Worm (Caenorhabditis elegans) whole organism, mixed stage, embryonic: Measurements from ENCODE around the gene nhr-193.

ENCODE experiments used
- ces-1 ChIP-seq: fragments of 150-350 bp; optimal IDR thresholded peaks from 2 replicates; lab custom pipeline; 2014; ENCODE audit warnings: missing biosample characterization, missing genetic modification reagents, missing genetic modification characterization
- cnd-1 ChIP-seq: fragments of 200-800 bp; sonication (Bioruptor generic); optimal IDR thresholded peaks from 2 replicates; lab custom pipeline; 2018; ENCODE audit warnings: mild to moderate bottlenecking, missing genetic modification characterization, missing compliant biosample characterization
- nhr-2 ChIP-seq: fragments of 150-350 bp; optimal IDR thresholded peaks from 2 replicates; lab custom pipeline; 2014; ENCODE audit warnings: missing biosample characterization, missing genetic modification characterization
- nhr-237 ChIP-seq: fragments of 150-350 bp; optimal IDR thresholded peaks from 2 replicates; lab custom pipeline; 2014; ENCODE audit warnings: missing biosample characterization, missing genetic modification characterization
- nhr-28 ChIP-seq: fragments of 150-350 bp; optimal IDR thresholded peaks from 2 replicates; lab custom pipeline; 2014; ENCODE audit warnings: missing biosample characterization, missing genetic modification characterization
- snpc-4 ChIP-seq: fragments of 150-350 bp; optimal IDR thresholded peaks from 2 replicates; lab custom pipeline; 2014; ENCODE audit warnings: missing biosample characterization, missing genetic modification characterization
- unc-62 ChIP-seq: fragments of 150-350 bp; optimal IDR thresholded peaks from 2 replicates; lab custom pipeline; 2014; ENCODE audit warnings: missing biosample characterization, missing genetic modification reagents, missing genetic modification characterization

DNA sequence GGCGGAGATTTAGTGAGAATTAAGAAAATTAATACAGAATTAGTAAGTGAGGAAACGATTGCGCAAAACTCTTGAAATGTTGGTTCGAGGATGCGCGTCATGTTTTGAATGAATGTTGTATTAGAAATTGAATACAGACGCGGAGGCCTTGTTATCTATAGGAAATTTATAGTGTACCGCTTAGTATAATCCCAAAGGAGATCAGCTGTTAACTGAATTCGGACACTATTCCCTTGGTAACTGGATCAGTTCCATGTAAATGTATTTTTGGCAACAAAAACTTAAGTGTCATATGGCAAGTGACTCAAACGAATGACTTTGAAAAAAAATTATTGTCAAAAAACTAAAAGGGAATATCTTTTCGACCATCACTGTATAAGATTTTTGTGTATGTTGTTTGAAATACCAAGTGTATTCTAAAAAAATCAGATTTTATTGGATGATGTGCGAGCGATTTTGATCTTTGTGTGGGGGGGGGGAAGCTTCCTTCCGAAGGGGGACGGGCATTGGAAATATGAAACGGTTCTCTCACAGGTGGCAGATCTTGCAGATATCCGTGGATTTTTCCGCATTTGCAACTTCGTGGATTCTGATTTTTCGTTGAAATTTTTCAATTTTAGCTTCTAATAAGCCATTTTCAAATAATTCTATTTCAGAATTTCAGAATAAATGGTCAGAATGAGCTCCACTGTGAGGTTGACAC, 4.4 kb downstream of the nhr-193 start, which contains the start of the genes W08G11.5 and W08G11.1:
- TF ChIP-seq nhr-2 (tag; lab: Kevin White, UChicago) (no peak), cnd-1 (tag; lab: Kevin White, UChicago) (no peak), ces-1 (no peak), snpc-4 (tag; lab: Kevin White, UChicago) (no peak), nhr-237 (tag; lab: Kevin White, UChicago) (no peak), unc-62 (GFP tag; lab: Kevin White, UChicago) (no peak), nhr-28 (tag; lab: Kevin White, UChicago) (no peak)
